Worm (Caenorhabditis elegans): ENCODE data around the gene srh-265.

srh-265 gene

DNA sequence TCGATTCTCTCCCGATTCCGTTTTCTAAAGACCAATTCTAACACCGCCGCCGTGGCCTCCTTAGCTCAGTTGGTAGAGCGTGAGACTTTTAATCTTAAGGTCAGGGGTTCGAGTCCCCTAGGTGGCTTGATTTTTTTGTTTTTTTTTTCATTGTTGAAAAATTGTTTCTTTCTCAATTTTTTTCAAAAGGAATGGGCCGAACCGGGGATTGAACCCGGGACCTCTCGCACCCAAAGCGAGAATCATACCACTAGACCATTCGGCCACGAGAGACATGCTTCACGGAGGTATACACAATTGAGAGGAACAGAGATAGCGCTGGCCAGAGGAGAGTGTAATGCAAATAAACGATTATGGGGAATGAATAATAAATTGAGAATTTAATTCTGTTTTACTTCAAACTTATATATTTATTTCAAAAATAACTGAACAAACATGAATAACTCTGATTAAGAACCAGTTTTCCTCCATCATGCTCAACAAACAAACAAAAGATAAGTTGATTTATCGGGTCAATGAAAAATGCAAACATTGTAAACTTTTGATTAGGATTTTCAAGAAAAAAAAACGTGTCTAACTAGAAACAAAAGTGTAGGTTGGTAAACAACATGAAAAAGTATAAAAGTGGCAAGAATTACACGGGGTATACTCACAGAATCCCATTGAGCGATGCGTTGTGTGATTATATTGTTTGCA, 49.1 kb downstream of the srh-265 start, which contains the start of gene pqn-71 (continued):
- TF ChIP-seq ceh-19 (GFP tag; optimal IDR thresholded peaks at IDR 0.05) (peak; percentile 84), ahr-1 (tag; optimal IDR thresholded peaks at IDR 0.05) (peak; percentile 40), ets-4 (tag; optimal IDR thresholded peaks at IDR 0.05) (peak; percentile 34), unc-3 (GFP tag; conservative IDR thresholded peaks at IDR 0.05) (peak; percentile 75), unc-3 (tag; optimal IDR thresholded peaks at IDR 0.05) (peak; percentile 88), ceh-48 (tag; optimal IDR thresholded peaks at IDR 0.05) (peak; percentile 53), C38D4.7 (GFP tag; optimal IDR thresholded peaks at IDR 0.05) (peak; percentile 72), ceh-18 (tag; optimal IDR thresholded peaks at IDR 0.05) (peak; percentile 72), rnt-1 (tag; optimal IDR thresholded peaks at IDR 0.05) (peak; percentile 81), pha-4 (tag; optimal IDR thresholded peaks at IDR 0.05) (no peak), ceh-2 (tag; optimal IDR thresholded peaks at IDR 0.05) (peak; percentile 64), hlh-30 (tag; optimal IDR thresholded peaks at IDR 0.05; ENCODE audit: insufficient read depth) (peak; percentile 47), ref-2 (tag; optimal IDR thresholded peaks at IDR 0.05) (peak; percentile 79), nhr-232 (tag; optimal IDR thresholded peaks at IDR 0.05) (peak; percentile 79), ceh-34 (tag; optimal IDR thresholded peaks at IDR 0.05) (peak; percentile 86), sox-2 (GFP tag; IDR thresholded peaks at IDR 0.05) (peak; percentile 72), fax-1 (tag; optimal IDR thresholded peaks at IDR 0.05) (peak; percentile 80), ceh-24 (tag; optimal IDR thresholded peaks at IDR 0.05) (peak; percentile 66)

DNA sequence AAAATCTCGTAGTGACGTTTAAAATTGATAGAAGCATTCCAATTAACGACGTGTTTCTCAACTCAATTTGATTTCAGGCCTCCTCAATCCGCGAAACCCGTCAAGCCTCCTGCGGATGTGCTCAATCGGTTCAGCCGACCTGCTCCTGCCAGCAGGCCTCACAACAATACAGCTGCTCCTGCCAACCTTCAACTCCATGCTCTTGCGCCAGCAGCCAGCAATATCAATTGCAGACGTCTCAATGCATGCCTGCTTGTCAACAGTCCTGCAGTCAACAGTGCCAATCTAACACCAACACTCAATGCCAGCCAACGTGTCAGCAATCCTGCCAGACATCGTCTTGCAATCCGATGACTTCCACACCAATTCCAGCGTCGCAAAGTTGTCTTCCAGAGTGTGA, 50.0 kb downstream of the srh-265 start:
- no peak for TF ChIP-seq ceh-2 (tag; optimal IDR thresholded peaks at IDR 0.05)
- TF ChIP-seq ceh-6 (GFP tag; optimal IDR thresholded peaks at IDR 0.05): no peak
- no peak for TF ChIP-seq unc-3 (GFP tag; conservative IDR thresholded peaks at IDR 0.05)
- TF ChIP-seq unc-3 (tag; optimal IDR thresholded peaks at IDR 0.05): no peak
- TF ChIP-seq fkh-10 (GFP tag; optimal IDR thresholded peaks at IDR 0.05): no peak
- no peak for TF ChIP-seq sdc-2 (tag; optimal IDR thresholded peaks at IDR 0.05)
- no peak for TF ChIP-seq ceh-45 (GFP tag; IDR thresholded peaks at IDR 0.05)

DNA sequence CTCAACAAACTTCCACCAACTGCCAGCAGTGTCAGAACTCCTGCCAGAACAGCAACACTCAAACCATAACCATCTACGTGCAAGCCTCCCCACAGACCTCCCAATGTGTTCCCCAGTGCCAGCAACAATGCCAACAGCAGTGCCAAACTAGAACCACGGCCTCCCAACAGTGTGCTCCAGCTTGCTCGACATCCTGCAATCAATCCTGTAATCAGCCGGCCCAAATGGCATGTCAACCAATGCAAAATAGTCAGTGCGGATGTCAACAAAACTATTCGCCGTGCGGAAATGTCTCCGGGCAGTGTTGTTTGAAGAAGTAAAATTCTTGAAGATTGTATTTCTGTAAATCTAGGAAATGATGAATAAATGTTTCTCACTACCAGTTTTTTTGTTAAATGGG, 50.7 kb downstream of the srh-265 start:
- TF ChIP-seq lim-6 (tag; optimal IDR thresholded peaks at IDR 0.05) (no peak), hlh-13 (GFP tag; optimal IDR thresholded peaks at IDR 0.05) (no peak), odd-2 (tag; optimal IDR thresholded peaks at IDR 0.05) (no peak), rnt-1 (tag; optimal IDR thresholded peaks at IDR 0.05) (no peak)

Data from whole organism, late embryonic.